Fruit fly (Drosophila melanogaster) whole organism, embryonic: Measurements from ENCODE around the gene Leash.

Source experiments
- CG10209 ChIP-seq: fragments of 200-800 bp; sonication (Bioruptor generic); optimal IDR thresholded peaks from 3 replicates; lab custom pipeline; 2017; ENCODE audit warnings: missing biosample characterization, mild to moderate bottlenecking, missing genetic modification characterization, missing genetic modification reagents
- CG1024 ChIP-seq: fragments of 200-800 bp; sonication (Bioruptor generic); IDR thresholded peaks from 2 replicates; pipeline ENCODE4 v1.3.6; 2022; ENCODE audit warnings: missing biosample characterization, missing genetic modification characterization
- CG10462 ChIP-seq: fragments of 200-800 bp; sonication (Bioruptor generic); optimal IDR thresholded peaks from 2 replicates; lab custom pipeline; 2016; ENCODE audit warnings: missing biosample characterization, missing genetic modification characterization
- CG10565 ChIP-seq: fragments of 200-800 bp; sonication (Bioruptor generic); optimal IDR thresholded peaks from 3 replicates; lab custom pipeline; 2016; ENCODE audit warnings: missing biosample characterization, mild to moderate bottlenecking, missing genetic modification characterization
- CG11504 ChIP-seq: fragments of 200-800 bp; sonication (Bioruptor generic); optimal IDR thresholded peaks from 3 replicates; lab custom pipeline; 2019; ENCODE audit warnings: missing biosample characterization, mild to moderate bottlenecking, missing genetic modification characterization, moderate library complexity
- CG12769 ChIP-seq: fragments of 200-800 bp; sonication (Bioruptor generic); optimal IDR thresholded peaks from 2 replicates; lab custom pipeline; 2019; ENCODE audit warnings: missing biosample characterization, mild to moderate bottlenecking, missing genetic modification characterization, moderate library complexity
- CG16813 ChIP-seq: fragments of 200-800 bp; sonication (Bioruptor generic); IDR thresholded peaks from 3 replicates; pipeline ENCODE4 v1.3.6; 2022; ENCODE audit warnings: missing biosample characterization, missing genetic modification characterization; ENCODE audit not compliant: partially characterized antibody
- CG18619 ChIP-seq: fragments of 200-800 bp; sonication (Bioruptor generic); optimal IDR thresholded peaks from 3 replicates; lab custom pipeline; 2017; ENCODE audit warnings: missing biosample characterization, mild to moderate bottlenecking, missing genetic modification characterization
- CG31224 ChIP-seq: fragments of 200-800 bp; sonication (Bioruptor generic); IDR thresholded peaks from 2 replicates; pipeline ENCODE4 v1.3.6; 2022; ENCODE audit warnings: missing biosample characterization, missing genetic modification characterization
- CG5245 ChIP-seq: fragments of 200-800 bp; sonication (Bioruptor generic); optimal IDR thresholded peaks from 3 replicates; lab custom pipeline; 2016; ENCODE audit warnings: missing biosample characterization, missing genetic modification characterization
- CG7786 ChIP-seq: fragments of 200-800 bp; sonication (Bioruptor generic); optimal IDR thresholded peaks from 2 replicates; lab custom pipeline; 2016; ENCODE audit warnings: missing biosample characterization, missing genetic modification characterization
- CG7987 ChIP-seq: fragments of 200-800 bp; sonication (Bioruptor generic); optimal IDR thresholded peaks from 2 replicates; lab custom pipeline; 2018; ENCODE audit warnings: missing biosample characterization, mild to moderate bottlenecking, missing genetic modification characterization, moderate library complexity
- CG8089 ChIP-seq: fragments of 200-800 bp; sonication (Bioruptor generic); optimal IDR thresholded peaks from 3 replicates; lab custom pipeline; 2016; ENCODE audit warnings: missing biosample characterization, missing genetic modification characterization
- CG9215 ChIP-seq: fragments of 200-800 bp; sonication (Bioruptor generic); IDR thresholded peaks from 2 replicates; pipeline ENCODE4 v1.3.6; 2022; ENCODE audit warnings: missing biosample characterization, missing genetic modification characterization
- CG9932 ChIP-seq: fragments of 200-800 bp; sonication (Bioruptor generic); IDR thresholded peaks from 2 replicates; pipeline ENCODE4 v1.3.6; 2022; ENCODE audit warnings: missing biosample characterization, missing genetic modification characterization
- Camta ChIP-seq: fragments of 200-800 bp; sonication (Bioruptor generic); optimal IDR thresholded peaks from 2 replicates; lab custom pipeline; 2016; ENCODE audit warnings: missing biosample characterization, missing genetic modification characterization
- Dbx ChIP-seq: fragments of 200-800 bp; sonication (Bioruptor generic); IDR thresholded peaks from 3 replicates; pipeline ENCODE4 v1.3.6; 2022; ENCODE audit warnings: missing biosample characterization, missing genetic modification characterization
- Deaf1 ChIP-seq: fragments of 200-800 bp; optimal IDR thresholded peaks from 3 replicates; lab custom pipeline; 2019; ENCODE audit warnings: missing biosample characterization, mild to moderate bottlenecking, missing genetic modification characterization, moderate library complexity
- E2f1 ChIP-seq: fragments of 200-800 bp; sonication (Bioruptor generic); IDR thresholded peaks from 2 replicates; pipeline ENCODE4 v1.3.6; 2022; ENCODE audit warnings: missing biosample characterization, missing genetic modification characterization
- Fer3 ChIP-seq: fragments of 200-800 bp; sonication (Bioruptor generic); optimal IDR thresholded peaks from 2 replicates; lab custom pipeline; 2018; ENCODE audit warnings: missing biosample characterization, mild to moderate bottlenecking, missing genetic modification characterization, moderate library complexity
- Gsc ChIP-seq: fragments of 200-800 bp; sonication (Bioruptor generic); IDR thresholded peaks from 2 replicates; pipeline ENCODE4 v1.3.6; 2022; ENCODE audit warnings: missing biosample characterization, missing genetic modification characterization
- HLH54F ChIP-seq: fragments of 200-800 bp; sonication (Bioruptor generic); optimal IDR thresholded peaks from 3 replicates; lab custom pipeline; 2016; ENCODE audit warnings: missing biosample characterization, missing genetic modification characterization
- Hsf ChIP-seq: fragments of 200-800 bp; sonication (Bioruptor generic); optimal IDR thresholded peaks from 3 replicates; lab custom pipeline; 2016; ENCODE audit warnings: missing biosample characterization, missing genetic modification characterization
- Lpt ChIP-seq: fragments of >200 bp; optimal IDR thresholded peaks from 2 replicates; lab custom pipeline; 2018; ENCODE audit warnings: missing biosample characterization, missing genetic modification characterization
- Mrtf ChIP-seq: fragments of 200-800 bp; sonication (Bioruptor generic); IDR thresholded peaks from 3 replicates; pipeline ENCODE4 v1.3.6; 2022; ENCODE audit warnings: missing biosample characterization, missing genetic modification characterization
- Neu2 ChIP-seq: fragments of 200-800 bp; sonication (Bioruptor generic); optimal IDR thresholded peaks from 3 replicates; lab custom pipeline; 2016; ENCODE audit warnings: missing biosample characterization, missing genetic modification characterization, borderline replicate concordance
- Nf-YB ChIP-seq: fragments of 200-800 bp; sonication (Bioruptor generic); optimal IDR thresholded peaks from 3 replicates; lab custom pipeline; 2019; ENCODE audit warnings: missing biosample characterization, mild to moderate bottlenecking, missing genetic modification characterization, moderate library complexity
- Nf-YC ChIP-seq: fragments of 200-800 bp; optimal IDR thresholded peaks from 3 replicates; lab custom pipeline; 2019; ENCODE audit warnings: missing biosample characterization, mild to moderate bottlenecking, missing genetic modification characterization, moderate library complexity
- Optix ChIP-seq: fragments of 200-800 bp; sonication (Bioruptor generic); IDR thresholded peaks from 3 replicates; pipeline ENCODE4 v1.3.6; 2022; ENCODE audit warnings: missing biosample characterization, missing genetic modification characterization
- Pdp1 ChIP-seq, 2 experiments: fragments of 200-800 bp; sonication (Bioruptor generic); optimal IDR thresholded peaks; 3 replicates each; lab custom pipeline; 2016; ENCODE audit warnings: missing biosample characterization in 2 of 2, missing genetic modification characterization in 2 of 2, mild to moderate bottlenecking in 1 of 2, moderate library complexity in 1 of 2
- Rfx ChIP-seq: fragments of 200-800 bp; sonication (Bioruptor generic); IDR thresholded peaks from 2 replicates; pipeline ENCODE4 v1.3.6; 2022; ENCODE audit warnings: missing biosample characterization, missing genetic modification characterization
- Trl ChIP-seq, 3 experiments: fragments of >200 bp in 2 of 3; fragments of 200-800 bp in 1 of 3; sonication (Bioruptor generic) in 1 of 3; optimal IDR thresholded peaks; 2 replicates in 1 of 3; 3 replicates in 2 of 3; lab custom pipeline; 2016 to 2017; ENCODE audit warnings: missing biosample characterization in 1 of 3, missing genetic modification characterization in 1 of 3
- al ChIP-seq: fragments of 200-800 bp; sonication (Bioruptor generic); IDR thresholded peaks from 2 replicates; pipeline ENCODE4 v1.3.6; 2022; ENCODE audit warnings: missing biosample characterization, missing genetic modification characterization
- ap ChIP-seq: fragments of 200-800 bp; sonication (Bioruptor generic); IDR thresholded peaks from 2 replicates; pipeline ENCODE4 v1.3.6; 2022; ENCODE audit warnings: missing biosample characterization, missing genetic modification characterization
- croc ChIP-seq: fragments of 200-800 bp; sonication (Bioruptor generic); conservative IDR thresholded peaks from 3 replicates; pipeline ENCODE4 v1.3.6; 2022; ENCODE audit warnings: missing biosample characterization, missing genetic modification characterization
- da ChIP-seq: fragments of 200-800 bp; sonication (Bioruptor generic); optimal IDR thresholded peaks from 2 replicates; lab custom pipeline; 2016; ENCODE audit warnings: missing biosample characterization, missing genetic modification characterization
- dm ChIP-seq: fragments of 200-800 bp; sonication (Bioruptor generic); optimal IDR thresholded peaks from 3 replicates; lab custom pipeline; 2016; ENCODE audit warnings: missing biosample characterization, missing genetic modification characterization
- esg ChIP-seq: fragments of 200-800 bp; sonication (Bioruptor generic); conservative IDR thresholded peaks from 2 replicates; pipeline ENCODE4 v1.3.6; 2022; ENCODE audit warnings: missing biosample characterization, missing genetic modification characterization
- eve ChIP-seq, 2 experiments: fragments of >200 bp; optimal IDR thresholded peaks; 2 replicates each; lab custom pipeline; 2017; ENCODE audit warnings: missing biosample characterization in 2 of 2, missing genetic modification characterization in 2 of 2
- fd102C ChIP-seq: fragments of 200-800 bp; sonication (Bioruptor generic); optimal IDR thresholded peaks from 2 replicates; lab custom pipeline; 2018; ENCODE audit warnings: missing biosample characterization, mild to moderate bottlenecking, missing genetic modification characterization, moderate library complexity
- fu2 ChIP-seq: fragments of 200-800 bp; sonication (Bioruptor generic); optimal IDR thresholded peaks from 2 replicates; lab custom pipeline; 2016; ENCODE audit warnings: missing biosample characterization, missing genetic modification characterization
- knrl ChIP-seq: fragments of 200-800 bp; sonication (Bioruptor generic); IDR thresholded peaks from 3 replicates; pipeline ENCODE4 v1.3.6; 2022; ENCODE audit warnings: missing biosample characterization, missing genetic modification characterization; ENCODE audit not compliant: partially characterized antibody
- odd ChIP-seq: fragments of 200-800 bp; sonication (Bioruptor generic); optimal IDR thresholded peaks from 2 replicates; lab custom pipeline; 2017; ENCODE audit warnings: missing biosample characterization, mild to moderate bottlenecking, missing genetic modification characterization
- phol ChIP-seq: fragments of 200-800 bp; sonication (Bioruptor generic); optimal IDR thresholded peaks from 3 replicates; lab custom pipeline; 2018; ENCODE audit warnings: missing biosample characterization, mild to moderate bottlenecking, missing genetic modification characterization, moderate library complexity
- repo ChIP-seq: fragments of 200-800 bp; sonication (Bioruptor generic); optimal IDR thresholded peaks from 2 replicates; lab custom pipeline; 2016; ENCODE audit warnings: missing biosample characterization, missing genetic modification characterization
- ro ChIP-seq: fragments of 200-800 bp; sonication (Bioruptor generic); IDR thresholded peaks from 2 replicates; pipeline ENCODE4 v1.3.6; 2022; ENCODE audit warnings: missing biosample characterization, missing genetic modification characterization
- seq ChIP-seq: fragments of 200-800 bp; sonication (Bioruptor generic); IDR thresholded peaks from 2 replicates; pipeline ENCODE4 v1.3.6; 2022; ENCODE audit warnings: missing biosample characterization, missing genetic modification characterization
- ssp ChIP-seq: fragments of 200-800 bp; sonication (Bioruptor generic); IDR thresholded peaks from 2 replicates; pipeline ENCODE4 v1.3.6; 2022; ENCODE audit warnings: missing biosample characterization, missing genetic modification characterization
- vfl ChIP-seq: fragments of 200-800 bp; sonication (Bioruptor generic); optimal IDR thresholded peaks from 2 replicates; lab custom pipeline; 2016; ENCODE audit warnings: missing biosample characterization, missing genetic modification characterization
- wor ChIP-seq: fragments of 200-800 bp; sonication (Bioruptor generic); IDR thresholded peaks from 2 replicates; pipeline ENCODE4 v1.3.6; 2022; ENCODE audit warnings: missing biosample characterization, missing genetic modification characterization
- z ChIP-seq: fragments of 200-800 bp; sonication (Bioruptor generic); IDR thresholded peaks from 3 replicates; pipeline ENCODE4 v1.3.6; 2022; ENCODE audit warnings: missing biosample characterization, missing genetic modification characterization

The Leash gene

dm6 chr3R:10868427-10868962, 16.8 kb upstream of the Leash start, which contains the start of the genes SelR and Tsp86D (continued):
- TF ChIP-seq fu2 (GFP tag; lab: Kevin White, UChicago) (no peak), HLH54F (no peak), Dbx (GFP tag; lab: Robert Waterston, UW) (peak; percentile 28; the same call in 2 of the 3 replicates), Hsf (no peak), CG9215 (GFP tag; lab: Robert Waterston, UW) (no peak), E2f1 (GFP tag; lab: Robert Waterston, UW) (no peak), CG7786 (no peak), da (peak; percentile 75), Mrtf (no peak), croc (GFP tag; lab: Robert Waterston, UW) (no peak), z (0 out of 3 replicates have a peak, but pooled peaks have one; percentile 8), ro (no peak), eve (GFP tag; optimal IDR thresholded peaks at IDR 0.05; lab: Kevin White, UChicago) (no peak), CG31224 (GFP tag; lab: Robert Waterston, UW) (no peak), al (GFP tag; lab: Robert Waterston, UW) (no peak), Lpt (GFP tag; lab: Kevin White, UChicago) (no peak), Nf-YC (tag; lab: Kevin White, UChicago) (peak; percentile 66), Deaf1 (peak; percentile 28), Neu2 (GFP tag; lab: Kevin White, UChicago) (no peak), Camta (GFP tag; lab: Kevin White, UChicago) (no peak), CG18619 (GFP tag; lab: Kevin White, UChicago) (no peak), CG8089 (GFP tag; lab: Kevin White, UChicago) (no peak), CG1024 (GFP tag; lab: Robert Waterston, UW) (no peak), Nf-YB (peak; percentile 7), CG10565 (no peak), Trl (optimal IDR thresholded peaks at IDR 0.05; lab: Kevin White, UChicago) (no peak), Trl (GFP tag; optimal IDR thresholded peaks at IDR 0.05; lab: Kevin White, UChicago) (no peak), CG12769 (tag; lab: Kevin White, UChicago) (peak; percentile 15), ap (no peak), CG9932 (GFP tag; lab: Robert Waterston, UW) (no peak), CG5245 (GFP tag; lab: Kevin White, UChicago) (no peak), fd102C (GFP tag; lab: Kevin White, UChicago) (no peak), repo (GFP tag; lab: Kevin White, UChicago) (peak; percentile 51), Rfx (GFP tag; lab: Robert Waterston, UW) (peak; percentile 49; the same call in 1 of the 2 replicates), odd (GFP tag; lab: Kevin White, UChicago) (peak; percentile 35), CG10209 (GFP tag; lab: Kevin White, UChicago) (no peak), knrl (GFP tag; lab: Robert Waterston, UW) (peak; percentile 60), dm (GFP tag; lab: Kevin White, UChicago) (peak; percentile 75), Fer3 (tag; lab: Kevin White, UChicago) (peak; percentile 36), Optix (GFP tag; lab: Robert Waterston, UW) (0 out of 3 replicates have a peak, but pooled peaks have one; percentile 33), wor (GFP tag; lab: Robert Waterston, UW) (no peak), CG11504 (peak; percentile 57), Gsc (GFP tag; lab: Robert Waterston, UW) (no peak), esg (GFP tag; lab: Robert Waterston, UW) (no peak), CG7987 (GFP tag; lab: Kevin White, UChicago) (peak; percentile 64), ssp (no peak), CG10462 (GFP tag; lab: Kevin White, UChicago) (no peak), Pdp1 (GFP tag; optimal IDR thresholded peaks at IDR 0.05; lab: Kevin White, UChicago) (peak in 1 of 2 experiments; percentile 77), vfl (GFP tag; lab: Kevin White, UChicago) (no peak), CG16813 (GFP tag; lab: Robert Waterston, UW) (peak; percentile 53), phol (tag; lab: Kevin White, UChicago) (peak; percentile 50), seq (GFP tag; lab: Robert Waterston, UW) (no peak)
